Fruit fly (Drosophila melanogaster): Measurements from ENCODE around the gene hng3.

Gene hng3

DNA sequence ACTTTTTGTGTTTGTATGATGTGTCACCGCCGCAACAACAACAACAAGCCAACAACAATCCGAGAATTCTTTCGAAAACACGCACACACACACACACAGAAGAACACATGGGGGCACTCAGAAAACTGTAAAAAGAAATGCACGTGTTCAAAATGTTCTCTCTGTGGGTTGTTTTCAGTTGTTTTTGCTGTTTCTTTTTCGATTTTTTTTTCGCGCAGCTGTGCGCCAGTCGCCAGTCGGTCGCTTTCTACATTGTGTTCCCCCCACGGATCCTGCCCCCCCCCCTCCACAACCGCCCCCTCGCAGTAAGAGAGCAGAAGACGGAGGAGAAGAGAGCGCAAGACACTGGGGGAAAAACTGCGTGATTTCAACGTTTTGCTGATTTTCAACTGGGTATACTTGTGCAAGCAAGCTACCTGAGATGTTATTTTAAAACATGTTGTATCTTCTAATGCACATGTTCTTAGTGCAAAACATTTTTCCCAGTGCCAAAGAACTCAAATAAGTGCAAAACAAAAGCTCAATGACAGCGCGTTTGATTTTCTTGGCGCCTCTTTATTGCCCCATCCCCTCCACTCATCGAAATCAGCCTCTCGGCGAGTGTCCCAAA lies 3.7 kb downstream of the hng3 start (continued):
- TF ChIP-seq Lim3 (GFP tag; IDR thresholded peaks at IDR 0.05) (no peak), oc (tag; optimal IDR thresholded peaks at IDR 0.05) (no peak), CG12769 (tag; optimal IDR thresholded peaks at IDR 0.05) (peak; percentile 62), CG10654 (GFP tag; optimal IDR thresholded peaks at IDR 0.05) (no peak), bigmax (GFP tag; optimal IDR thresholded peaks at IDR 0.05) (no peak), CG8944 (GFP tag; optimal IDR thresholded peaks at IDR 0.05) (no peak), CHES-1-like (GFP tag; optimal IDR thresholded peaks at IDR 0.05) (no peak), CG12071 (GFP tag; optimal IDR thresholded peaks at IDR 0.05) (peak; percentile 23), Eip74EF (GFP tag; optimal IDR thresholded peaks at IDR 0.05) (no peak), CG2116 (GFP tag; optimal IDR thresholded peaks at IDR 0.05) (no peak), CG14710 (tag; optimal IDR thresholded peaks at IDR 0.05) (no peak), maf-S (GFP tag; optimal IDR thresholded peaks at IDR 0.05) (no peak), CrebB (tag; optimal IDR thresholded peaks at IDR 0.05) (no peak), CG11093 (GFP tag; IDR thresholded peaks at IDR 0.05) (no peak), CG14860 (GFP tag; IDR thresholded peaks at IDR 0.05; ENCODE audit: partially characterized antibody) (no peak), CG11696 (GFP tag; IDR thresholded peaks at IDR 0.05) (0 out of 2 replicates have a peak, but pooled peaks have one; percentile 31), MBD-R2 (GFP tag; IDR thresholded peaks at IDR 0.05) (peak; percentile 18; the same call in 1 of the 2 replicates), CG15073 (GFP tag; optimal IDR thresholded peaks at IDR 0.05) (no peak), CG5245 (GFP tag; optimal IDR thresholded peaks at IDR 0.05) (no peak), pan (optimal IDR thresholded peaks at IDR 0.05) (no peak), pan (GFP tag; optimal IDR thresholded peaks at IDR 0.05 in 1 of 2, IDR thresholded peaks at IDR 0.05 in 1 of 2) (peak in 1 of 2 experiments; percentile 63), fd64A (GFP tag; optimal IDR thresholded peaks at IDR 0.05) (no peak), nerfin-2 (GFP tag; IDR thresholded peaks at IDR 0.05; ENCODE audit: partially characterized antibody) (no peak), Hmx (GFP tag; optimal IDR thresholded peaks at IDR 0.05) (no peak), CG16863 (GFP tag; optimal IDR thresholded peaks at IDR 0.05) (no peak), dmrt99B (tag; optimal IDR thresholded peaks at IDR 0.05) (peak; percentile 38), hbn (GFP tag; IDR thresholded peaks at IDR 0.05; ENCODE audit: partially characterized antibody) (no peak), E2f1 (GFP tag; IDR thresholded peaks at IDR 0.05) (peak; percentile 50), Myb (GFP tag; optimal IDR thresholded peaks at IDR 0.05) (no peak), dm (GFP tag; optimal IDR thresholded peaks at IDR 0.05) (no peak), CG13624 (GFP tag; optimal IDR thresholded peaks at IDR 0.05) (no peak), CG7745 (tag; optimal IDR thresholded peaks at IDR 0.05) (no peak), CG6683 (GFP tag; optimal IDR thresholded peaks at IDR 0.05) (no peak), CG17912 (GFP tag; optimal IDR thresholded peaks at IDR 0.05) (no peak), Blimp-1 (GFP tag; optimal IDR thresholded peaks at IDR 0.05) (peak; percentile 0), CG11398 (GFP tag; optimal IDR thresholded peaks at IDR 0.05) (no peak), gsb-n (tag; optimal IDR thresholded peaks at IDR 0.05) (no peak), HmgD (GFP tag; optimal IDR thresholded peaks at IDR 0.05) (no peak), Elba2 (GFP tag; optimal IDR thresholded peaks at IDR 0.05) (no peak), CG3281 (GFP tag; optimal IDR thresholded peaks at IDR 0.05) (peak; percentile 41), CG7987 (GFP tag; optimal IDR thresholded peaks at IDR 0.05) (no peak), ap (GFP tag; IDR thresholded peaks at IDR 0.05) (0 out of 2 replicates have a peak, but pooled peaks have one; percentile 7), CG6813 (GFP tag; optimal IDR thresholded peaks at IDR 0.05) (no peak), sug (tag; optimal IDR thresholded peaks at IDR 0.05) (no peak), Bteb2 (GFP tag; optimal IDR thresholded peaks at IDR 0.05) (no peak), CG8388 (GFP tag; optimal IDR thresholded peaks at IDR 0.05) (no peak), fru (optimal IDR thresholded peaks at IDR 0.05) (no peak), CG12104 (GFP tag; optimal IDR thresholded peaks at IDR 0.05) (no peak), pfk (GFP tag; optimal IDR thresholded peaks at IDR 0.05) (no peak), NFAT (GFP tag; IDR thresholded peaks at IDR 0.05) (peak; percentile 72)

All from whole organism, embryonic.